Worm (Caenorhabditis elegans) whole organism, L3 larva: ENCODE results near the gene F47B8.14.

Experiments
- R02D3.7 ChIP-seq: fragments of 150-350 bp; optimal IDR thresholded peaks from 2 replicates; lab custom pipeline; 2014; ENCODE audit warnings: missing biosample characterization, missing genetic modification characterization
- ZK546.5 ChIP-seq: sonication (generic microtip); optimal IDR thresholded peaks from 2 replicates; lab custom pipeline; 2017; ENCODE audit warnings: missing biosample characterization, missing genetic modification characterization
- ama-1 ChIP-seq: fragments of 150-350 bp; optimal IDR thresholded peaks from 2 replicates; lab custom pipeline; 2018
- ceh-16 ChIP-seq: sonication (generic microtip); optimal IDR thresholded peaks from 2 replicates; lab custom pipeline; 2017; ENCODE audit warnings: missing biosample characterization, missing genetic modification characterization
- ceh-28 ChIP-seq: fragments of 150-350 bp; optimal IDR thresholded peaks from 2 replicates; lab custom pipeline; 2014; ENCODE audit warnings: missing biosample characterization, missing genetic modification reagents, missing genetic modification characterization
- ceh-9 ChIP-seq: sonication (generic microtip); optimal IDR thresholded peaks from 2 replicates; lab custom pipeline; 2018; ENCODE audit warnings: missing biosample characterization, missing genetic modification characterization
- egl-5 ChIP-seq: fragments of 150-350 bp; optimal IDR thresholded peaks from 2 replicates; lab custom pipeline; 2017; ENCODE audit warnings: missing biosample characterization, missing genetic modification reagents, missing genetic modification characterization, inconsistent platforms
- elt-1 ChIP-seq: fragments of 150-350 bp; optimal IDR thresholded peaks from 2 replicates; lab custom pipeline; 2014; ENCODE audit warnings: missing biosample characterization, missing genetic modification characterization
- elt-2 ChIP-seq: sonication (generic microtip); optimal IDR thresholded peaks from 2 replicates; lab custom pipeline; 2016; ENCODE audit warnings: missing genetic modification reagents, mild to moderate bottlenecking, missing genetic modification characterization, missing compliant biosample characterization
- elt-3 ChIP-seq, 3 experiments: fragments of 150-350 bp in 1 of 3; sonication (generic microtip) in 2 of 3; optimal IDR thresholded peaks; 2 replicates in 2 of 3; 4 replicates in 1 of 3; lab custom pipeline; 2014 to 2017; ENCODE audit warnings: missing biosample characterization in 3 of 3, missing genetic modification characterization in 3 of 3
- fkh-2 ChIP-seq: fragments of 150-350 bp; optimal IDR thresholded peaks from 2 replicates; lab custom pipeline; 2014; ENCODE audit warnings: missing biosample characterization, missing genetic modification reagents, missing genetic modification characterization
- hmg-11 ChIP-seq: sonication (generic microtip); optimal IDR thresholded peaks from 2 replicates; lab custom pipeline; 2016; ENCODE audit warnings: missing genetic modification characterization, missing compliant biosample characterization
- jun-1 ChIP-seq: fragments of 150-350 bp; optimal IDR thresholded peaks from 2 replicates; lab custom pipeline; 2014; ENCODE audit warnings: missing biosample characterization, missing genetic modification reagents, missing genetic modification characterization
- lin-15B ChIP-seq: fragments of 150-350 bp; optimal IDR thresholded peaks from 2 replicates; lab custom pipeline; 2014; ENCODE audit warnings: missing biosample characterization, missing genetic modification characterization
- lin-39 ChIP-seq: fragments of 150-350 bp; optimal IDR thresholded peaks from 2 replicates; lab custom pipeline; 2018; ENCODE audit warnings: missing biosample characterization, missing genetic modification reagents, missing genetic modification characterization
- lsy-12 ChIP-seq: sonication (generic microtip); optimal IDR thresholded peaks from 2 replicates; lab custom pipeline; 2016; ENCODE audit warnings: mild to moderate bottlenecking, missing genetic modification characterization, missing compliant biosample characterization
- mdl-1 ChIP-seq: fragments of 150-350 bp; optimal IDR thresholded peaks from 2 replicates; lab custom pipeline; 2014; ENCODE audit warnings: missing biosample characterization, missing genetic modification characterization
- nfya-1 ChIP-seq: sonication (generic microtip); optimal IDR thresholded peaks from 2 replicates; lab custom pipeline; 2017; ENCODE audit warnings: missing genetic modification characterization, mild to moderate bottlenecking, missing compliant biosample characterization, antibody characterized with exemption, moderate library complexity; ENCODE audit not compliant: insufficient read depth
- nhr-12 ChIP-seq: fragments of 150-350 bp; optimal IDR thresholded peaks from 2 replicates; lab custom pipeline; 2014; ENCODE audit warnings: missing biosample characterization, missing genetic modification characterization
- nhr-23 ChIP-seq: fragments of 150-350 bp; optimal IDR thresholded peaks from 2 replicates; lab custom pipeline; 2014; ENCODE audit warnings: missing biosample characterization, missing genetic modification reagents, missing genetic modification characterization
- nhr-237 ChIP-seq: fragments of 150-350 bp; optimal IDR thresholded peaks from 2 replicates; lab custom pipeline; 2014; ENCODE audit warnings: missing biosample characterization, missing genetic modification characterization
- nhr-25 ChIP-seq: sonication (generic microtip); optimal IDR thresholded peaks from 2 replicates; lab custom pipeline; 2017; ENCODE audit warnings: missing biosample characterization, missing genetic modification characterization
- nhr-43 ChIP-seq: sonication (generic microtip); optimal IDR thresholded peaks from 2 replicates; lab custom pipeline; 2016; ENCODE audit warnings: mild to moderate bottlenecking, missing genetic modification characterization, missing compliant biosample characterization; ENCODE audit not compliant: poor library complexity, severe bottlenecking
- nhr-67 ChIP-seq: fragments of 150-350 bp; optimal IDR thresholded peaks from 2 replicates; lab custom pipeline; 2014; ENCODE audit warnings: missing biosample characterization, missing genetic modification characterization
- nhr-76 ChIP-seq: fragments of 150-350 bp; sonication (generic microtip); optimal IDR thresholded peaks from 5 replicates; lab custom pipeline; 2014; ENCODE audit warnings: missing biosample characterization, missing genetic modification characterization
- nhr-77 ChIP-seq: fragments of 150-350 bp; optimal IDR thresholded peaks from 2 replicates; lab custom pipeline; 2014; ENCODE audit warnings: missing biosample characterization, missing genetic modification characterization
- pha-4 ChIP-seq: fragments of 150-350 bp; optimal IDR thresholded peaks from 2 replicates; lab custom pipeline; 2014; ENCODE audit warnings: missing biosample characterization, missing genetic modification reagents, missing genetic modification characterization
- pqm-1 ChIP-seq: fragments of 150-350 bp; optimal IDR thresholded peaks from 2 replicates; lab custom pipeline; 2017; ENCODE audit warnings: missing biosample characterization, missing genetic modification characterization, inconsistent platforms
- sea-2 ChIP-seq: fragments of 150-350 bp; sonication (generic microtip); optimal IDR thresholded peaks from 4 replicates; lab custom pipeline; 2014; ENCODE audit warnings: missing biosample characterization, missing genetic modification reagents, missing genetic modification characterization
- skn-1 ChIP-seq: fragments of 150-350 bp; optimal IDR thresholded peaks from 2 replicates; lab custom pipeline; 2014; ENCODE audit warnings: missing biosample characterization, missing genetic modification characterization
- snpc-4 ChIP-seq: fragments of 150-350 bp; optimal IDR thresholded peaks from 2 replicates; lab custom pipeline; 2014; ENCODE audit warnings: missing biosample characterization, missing genetic modification characterization
- tbx-2 ChIP-seq: sonication (generic microtip); optimal IDR thresholded peaks from 2 replicates; lab custom pipeline; 2016; ENCODE audit warnings: mild to moderate bottlenecking, missing genetic modification characterization, missing compliant biosample characterization
- unc-39 ChIP-seq: sonication (generic microtip); optimal IDR thresholded peaks from 4 replicates; lab custom pipeline; 2017; ENCODE audit warnings: missing biosample characterization, missing genetic modification characterization
- unc-62 ChIP-seq: fragments of 150-350 bp; sonication (generic microtip); optimal IDR thresholded peaks from 4 replicates; lab custom pipeline; 2014; ENCODE audit warnings: missing biosample characterization, missing genetic modification reagents, missing genetic modification characterization
- zag-1 ChIP-seq: fragments of 150-350 bp; optimal IDR thresholded peaks from 2 replicates; lab custom pipeline; 2014; ENCODE audit warnings: missing biosample characterization, missing genetic modification characterization
- ztf-11 ChIP-seq: fragments of 150-350 bp; optimal IDR thresholded peaks from 2 replicates; lab custom pipeline; 2014; ENCODE audit warnings: missing biosample characterization, missing genetic modification characterization
- ztf-4 ChIP-seq: fragments of 150-350 bp; optimal IDR thresholded peaks from 2 replicates; lab custom pipeline; 2014; ENCODE audit warnings: missing biosample characterization, missing genetic modification characterization

The F47B8.14 gene

ce11 chrV:14355738-14356368 lies 35.5 kb downstream of the F47B8.14 start, which contains the start of gene cyn-1 (continued):
- TF ChIP-seq ZK546.5 (tag; lab: Kevin White, UChicago): no peak
- TF ChIP-seq nhr-76 (tag; lab: Kevin White, UChicago): no peak
- peak; percentile 69 for TF ChIP-seq tbx-2 (tag; lab: Kevin White, UChicago)
- no peak for TF ChIP-seq ama-1 (lab: Kevin White, UChicago)
- peak; percentile 72 for TF ChIP-seq R02D3.7 (tag; lab: Kevin White, UChicago)
- TF ChIP-seq unc-39 (tag; lab: Kevin White, UChicago): no peak
- peak; percentile 68 for TF ChIP-seq ceh-28 (tag; lab: Kevin White, UChicago)
- TF ChIP-seq elt-1 (tag; lab: Kevin White, UChicago): no peak
- no peak for TF ChIP-seq ztf-4 (tag; lab: Kevin White, UChicago)
- TF ChIP-seq egl-5 (tag; lab: Kevin White, UChicago): peak; percentile 87
- TF ChIP-seq ceh-16 (tag; lab: Kevin White, UChicago): no peak
- no peak for TF ChIP-seq zag-1 (tag; lab: Kevin White, UChicago)
- TF ChIP-seq sea-2 (GFP tag; lab: Kevin White, UChicago): no peak
- TF ChIP-seq unc-62 (GFP tag; lab: Kevin White, UChicago): no peak
- TF ChIP-seq lin-39 (tag; lab: Kevin White, UChicago): peak; percentile 28
- TF ChIP-seq mdl-1 (tag; lab: Kevin White, UChicago): no peak
- peak; percentile 41 for TF ChIP-seq hmg-11 (tag; lab: Kevin White, UChicago)
- peak; percentile 35 for TF ChIP-seq nhr-25 (tag; lab: Kevin White, UChicago)

- TF ChIP-seq nfya-1 (tag; lab: Kevin White, UChicago): peak; percentile 86
Measured at ce11 chrV:14357347-14357746, 37.0 kb downstream of the F47B8.14 start.

- TF ChIP-seq snpc-4 (peak; percentile 77), nfya-1 (tag; lab: Kevin White, UChicago) (peak; percentile 14), ama-1 (lab: Kevin White, UChicago) (no peak), elt-2 (tag; lab: Kevin White, UChicago) (peak; percentile 11)
Measured at ce11 chrV:14358577-14358976, 38.2 kb downstream of the F47B8.14 start, which contains the start of gene Y49A3A.4. Gene Y49A3A.4, minus strand, starts transcription at chrV:14358890.

DNA sequence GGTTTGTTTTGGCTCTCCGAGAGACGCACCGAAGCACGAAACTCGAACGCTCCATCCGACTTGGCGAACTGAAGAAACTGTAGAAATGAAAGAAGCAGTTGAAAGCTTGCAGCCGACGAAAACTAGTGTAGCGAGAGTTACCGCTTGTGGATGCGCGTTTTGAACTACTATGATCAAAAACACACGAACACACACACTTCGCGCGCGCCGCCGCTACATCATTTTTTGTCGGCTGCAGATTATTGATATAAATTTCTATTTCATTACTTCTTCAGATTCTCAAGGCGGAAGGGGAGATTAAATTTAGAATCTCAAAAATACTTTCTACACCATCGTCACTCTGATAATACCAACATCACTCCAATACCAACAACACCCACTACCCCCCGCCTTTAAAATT lies 41.6 kb downstream of the F47B8.14 start:
- TF ChIP-seq nhr-12 (tag; lab: Kevin White, UChicago) (no peak), nhr-23 (tag; lab: Kevin White, UChicago) (no peak)

- TF ChIP-seq ztf-11: peak; percentile 33
- TF ChIP-seq nhr-23 (tag; lab: Kevin White, UChicago): peak; percentile 14
- TF ChIP-seq ama-1 (lab: Kevin White, UChicago): peak; percentile 35
- no peak for TF ChIP-seq egl-5 (tag; lab: Kevin White, UChicago)
- TF ChIP-seq nhr-25 (tag; lab: Kevin White, UChicago): peak; percentile 88
- peak; percentile 29 for TF ChIP-seq lsy-12 (tag; lab: Kevin White, UChicago)
- TF ChIP-seq snpc-4: no peak
- no peak for TF ChIP-seq lin-15B (tag; lab: Kevin White, UChicago)
- peak; percentile 46 for TF ChIP-seq nhr-43
- no peak for TF ChIP-seq unc-39 (tag; lab: Kevin White, UChicago)
- peak; percentile 66 for TF ChIP-seq hmg-11 (tag; lab: Kevin White, UChicago)
- peak; percentile 100 for TF ChIP-seq nfya-1 (tag; lab: Kevin White, UChicago)
- peak; percentile 47 for TF ChIP-seq lin-39 (tag; lab: Kevin White, UChicago)
Measured at ce11 chrV:14364586-14365248, 44.4 kb downstream of the F47B8.14 start.

- TF ChIP-seq lin-39 (tag; lab: Kevin White, UChicago) (peak; percentile 82), fkh-2 (tag; lab: Kevin White, UChicago) (peak; percentile 63), skn-1 (tag; lab: Kevin White, UChicago) (peak; percentile 63), tbx-2 (tag; lab: Kevin White, UChicago) (peak; percentile 88), zag-1 (tag; lab: Kevin White, UChicago) (peak; percentile 65), ceh-9 (tag; lab: Kevin White, UChicago) (no peak), unc-39 (tag; lab: Kevin White, UChicago) (no peak), nhr-76 (tag; lab: Kevin White, UChicago) (no peak), pqm-1 (tag; lab: Kevin White, UChicago) (peak; percentile 39), ztf-4 (tag; lab: Kevin White, UChicago) (no peak), elt-1 (tag; lab: Kevin White, UChicago) (peak; percentile 22), ZK546.5 (tag; lab: Kevin White, UChicago) (no peak), nhr-67 (no peak), nhr-77 (tag; lab: Kevin White, UChicago) (no peak), nhr-12 (tag; lab: Kevin White, UChicago) (no peak), jun-1 (tag; lab: Kevin White, UChicago) (peak; percentile 15), hmg-11 (tag; lab: Kevin White, UChicago) (peak; percentile 83), pha-4 (no peak), ztf-11 (peak; percentile 38), R02D3.7 (tag; lab: Kevin White, UChicago) (peak; percentile 52), elt-3 (tag; optimal IDR thresholded peaks at IDR 0.05; lab: Kevin White, UChicago) (no peak), nhr-237 (tag; lab: Kevin White, UChicago) (no peak)
Measured at ce11 chrV:14366487-14366962, 46.2 kb downstream of the F47B8.14 start.
